Worm (Caenorhabditis elegans): ENCODE measurements around the gene F17E9.15.

F17E9.15 gene

DNA sequence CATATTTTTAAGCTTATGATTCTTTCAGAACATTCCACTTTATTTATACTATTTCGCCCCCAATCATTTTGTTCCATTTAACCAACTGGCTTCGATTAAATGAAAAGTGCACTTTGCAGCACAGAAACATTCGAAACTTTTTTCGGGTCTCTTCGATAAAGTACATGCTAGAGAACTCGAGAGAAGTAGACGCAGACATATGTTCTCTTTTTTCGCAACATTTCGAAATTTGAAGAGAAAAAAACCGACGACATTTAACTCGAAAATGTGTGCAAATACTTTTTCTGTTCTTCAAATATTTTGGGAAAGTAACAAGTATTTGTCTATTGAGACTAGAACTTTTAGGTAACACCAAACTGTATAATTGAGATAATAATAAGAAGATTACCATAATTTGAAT, 29.7 kb downstream of the F17E9.15 start:
- TF ChIP-seq cebp-1 (GFP tag; IDR thresholded peaks at IDR 0.05) (no peak; the same call in 1 of the 2 replicates), cebp-1 (tag; optimal IDR thresholded peaks at IDR 0.05) (peak; percentile 68), nhr-80 (tag; optimal IDR thresholded peaks at IDR 0.05) (peak; percentile 26), attf-6 (GFP tag; IDR thresholded peaks at IDR 0.05) (no peak)

DNA sequence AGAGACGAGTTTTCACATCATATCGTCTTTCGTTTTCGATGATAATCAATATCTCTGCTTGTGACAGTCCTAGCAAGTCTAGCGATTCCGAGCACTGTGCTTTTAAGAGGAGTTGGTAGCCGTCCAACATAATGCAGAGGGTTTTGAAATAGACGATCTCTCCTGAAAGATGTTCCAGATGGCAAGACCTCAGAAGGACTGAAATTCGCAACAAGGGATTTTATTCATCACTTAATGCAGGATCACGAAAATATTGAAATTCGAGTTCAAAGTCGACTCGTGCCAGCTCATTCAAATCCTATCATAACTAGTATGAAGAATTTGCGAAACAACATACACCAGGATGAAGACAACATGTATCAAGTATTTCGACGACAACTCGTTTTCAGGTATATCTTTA, 30.3 kb downstream of the F17E9.15 start, which contains the start of gene D2096.7:
Gene D2096.7, minus strand, starts transcription at position 130 of the 400 bp plus-strand sequence.
- TF ChIP-seq dpl-1 (GFP tag; optimal IDR thresholded peaks at IDR 0.05) (no peak), Y95B8A.8 (GFP tag; IDR thresholded peaks at IDR 0.05) (peak; percentile 64; the same call in 1 of the 2 replicates), die-1 (tag; optimal IDR thresholded peaks at IDR 0.05) (peak; percentile 78), pbrm-1 (GFP tag; IDR thresholded peaks at IDR 0.05) (peak; percentile 87), atf-7 (tag; optimal IDR thresholded peaks at IDR 0.05) (peak; percentile 87), nhr-120 (GFP tag; IDR thresholded peaks at IDR 0.05) (0 out of 2 replicates have a peak, but pooled peaks have one; percentile 55), Y79H2A.3 (GFP tag; conservative IDR thresholded peaks at IDR 0.05) (peak; percentile 77), let-526 (GFP tag; IDR thresholded peaks at IDR 0.05) (no peak), hmg-1.2 (GFP tag; IDR thresholded peaks at IDR 0.05) (peak; percentile 54; the same call in 1 of the 2 replicates), T26A5.8 (tag; optimal IDR thresholded peaks at IDR 0.05) (peak; percentile 93), Y53F4B.3 (GFP tag; IDR thresholded peaks at IDR 0.05) (no peak), B0261.1 (tag; optimal IDR thresholded peaks at IDR 0.05) (peak; percentile 35), Y53G8AR.9 (GFP tag; conservative IDR thresholded peaks at IDR 0.05) (peak; percentile 89), ceh-100 (GFP tag; IDR thresholded peaks at IDR 0.05) (peak; percentile 74), rpc-1 (optimal IDR thresholded peaks at IDR 0.05) (no peak), rpc-1 (tag; optimal IDR thresholded peaks at IDR 0.05) (peak; percentile 11), tbp1 (GFP tag; optimal IDR thresholded peaks at IDR 0.05) (peak; percentile 72), B0035.1 (tag; optimal IDR thresholded peaks at IDR 0.05) (peak; percentile 52), ztf-22 (GFP tag; optimal IDR thresholded peaks at IDR 0.05) (peak; percentile 10), mcd-1 (GFP tag; IDR thresholded peaks at IDR 0.05) (peak; percentile 54; the same call in 1 of the 2 replicates), nhr-27 (tag; optimal IDR thresholded peaks at IDR 0.05) (peak; percentile 85), F57C9.4 (tag; optimal IDR thresholded peaks at IDR 0.05) (peak; percentile 72), lsy-27 (tag; optimal IDR thresholded peaks at IDR 0.05; ENCODE audit: borderline replicate concordance, insufficient read depth) (no peak), efl-1 (GFP tag; optimal IDR thresholded peaks at IDR 0.05) (no peak), snpc-3.4 (tag; optimal IDR thresholded peaks at IDR 0.05) (peak; percentile 2), chd-7 (tag; optimal IDR thresholded peaks at IDR 0.05) (peak; percentile 83), ZK185.1 (tag; optimal IDR thresholded peaks at IDR 0.05; ENCODE audit: poor library complexity, severe bottlenecking) (peak; percentile 32), cebp-1 (GFP tag; IDR thresholded peaks at IDR 0.05) (0 out of 2 replicates have a peak, but pooled peaks have one; percentile 19), cebp-1 (tag; optimal IDR thresholded peaks at IDR 0.05) (peak; percentile 76), ztf-26 (tag; optimal IDR thresholded peaks at IDR 0.05) (no peak), lin-35 (GFP tag; optimal IDR thresholded peaks at IDR 0.05) (peak in 1 of 3 experiments; percentile 67), ztf-18 (tag; optimal IDR thresholded peaks at IDR 0.05) (peak; percentile 57), mes-4 (tag; optimal IDR thresholded peaks at IDR 0.05) (peak; percentile 29), bed-2 (GFP tag; IDR thresholded peaks at IDR 0.05) (no peak), D2030.7 (GFP tag; IDR thresholded peaks at IDR 0.05) (peak; percentile 15; the same call in 1 of the 2 replicates), lin-26 (GFP tag; IDR thresholded peaks at IDR 0.05) (peak; percentile 85), nhr-179 (tag; optimal IDR thresholded peaks at IDR 0.05) (no peak), him-1 (tag; optimal IDR thresholded peaks at IDR 0.05) (peak; percentile 80), ama-1 (optimal IDR thresholded peaks at IDR 0.05) (peak; percentile 74), ama-1 (GFP tag; optimal IDR thresholded peaks at IDR 0.05) (peak; percentile 76 to 95), hrde-1 (tag; optimal IDR thresholded peaks at IDR 0.05; ENCODE audit: borderline replicate concordance) (peak; percentile 96), C06A6.2 (GFP tag; conservative IDR thresholded peaks at IDR 0.05) (no peak), snpc-1.1 (tag; optimal IDR thresholded peaks at IDR 0.05; ENCODE audit: insufficient read depth) (peak; percentile 48), gei-17 (GFP tag; optimal IDR thresholded peaks at IDR 0.05) (peak; percentile 53), F39B2.1 (GFP tag; IDR thresholded peaks at IDR 0.05) (peak; percentile 66)

Data from whole organism, young adult.